Fruit fly (Drosophila melanogaster): ENCODE results near the gene CG12301.

Gene CG12301

DNA sequence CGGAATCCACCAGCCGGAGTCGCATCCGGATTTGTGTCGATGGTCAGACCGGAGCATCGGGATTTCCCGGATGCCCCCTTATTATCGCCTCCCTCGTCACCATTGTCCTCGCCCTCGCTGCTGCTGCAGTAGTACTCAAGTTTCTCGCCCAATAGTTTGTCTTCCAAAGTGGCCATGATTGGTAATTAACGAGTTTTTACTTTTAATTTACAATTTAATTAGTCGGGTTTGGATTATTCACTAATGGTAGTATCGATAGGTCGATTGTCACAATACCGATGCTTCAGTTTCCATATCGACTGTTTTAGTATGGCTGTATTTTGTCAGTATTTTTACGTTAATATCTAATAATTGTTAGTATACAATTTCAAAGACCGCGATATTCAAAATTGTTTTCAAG lies 29.5 kb downstream of the CG12301 start, which contains the start of gene CG7650:
CG7650 (minus strand) TSS at position 278 of the 400 bp plus-strand sequence.
- TF ChIP-seq CG3919 (GFP tag; optimal IDR thresholded peaks at IDR 0.05) (no peak), Sox14 (GFP tag; optimal IDR thresholded peaks at IDR 0.05) (peak; percentile 3), CG11762 (GFP tag; optimal IDR thresholded peaks at IDR 0.05; ENCODE audit: insufficient read depth) (no peak), Eip75B (GFP tag; optimal IDR thresholded peaks at IDR 0.05) (no peak), CG1621 (tag; optimal IDR thresholded peaks at IDR 0.05) (peak; percentile 86)

DNA sequence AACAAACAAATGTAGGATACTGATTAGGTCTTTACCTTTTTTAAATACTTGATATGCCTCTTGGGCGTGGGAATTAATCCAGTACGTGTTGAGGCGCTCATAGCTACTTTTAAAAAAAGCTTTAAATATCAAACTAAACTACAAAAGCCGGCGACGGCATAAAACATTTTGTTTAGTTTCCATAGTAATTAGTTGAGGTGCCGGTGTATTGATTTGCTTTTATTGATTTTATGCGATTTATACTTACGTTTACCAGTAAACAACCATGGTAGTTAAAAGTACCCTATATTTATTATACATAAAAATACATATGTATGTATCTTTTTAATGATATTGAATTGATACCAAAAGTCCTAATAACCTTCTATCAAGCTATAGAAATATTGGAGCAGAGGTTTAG lies 32.1 kb downstream of the CG12301 start, which contains the start of gene CG13449:
CG13449 (minus strand) TSS at position 101 of the 400 bp plus-strand sequence.
- TF ChIP-seq salr (GFP tag; optimal IDR thresholded peaks at IDR 0.05) (no peak), topi (GFP tag; optimal IDR thresholded peaks at IDR 0.05) (no peak), CG3919 (GFP tag; optimal IDR thresholded peaks at IDR 0.05) (no peak), Hr38 (GFP tag; optimal IDR thresholded peaks at IDR 0.05) (no peak), CG11294 (GFP tag; IDR thresholded peaks at IDR 0.05) (no peak), CG6808 (GFP tag; optimal IDR thresholded peaks at IDR 0.05) (no peak), lz (GFP tag; optimal IDR thresholded peaks at IDR 0.05) (no peak), CG31627 (GFP tag; optimal IDR thresholded peaks at IDR 0.05) (no peak), Ets96B (tag; optimal IDR thresholded peaks at IDR 0.05) (no peak), CG3032 (tag; optimal IDR thresholded peaks at IDR 0.05) (no peak), Lpt (GFP tag; optimal IDR thresholded peaks at IDR 0.05) (no peak), dsx (GFP tag; optimal IDR thresholded peaks at IDR 0.05; ENCODE audit: poor library complexity, severe bottlenecking) (no peak), fd85E (GFP tag; optimal IDR thresholded peaks at IDR 0.05) (no peak), fkh (GFP tag; optimal IDR thresholded peaks at IDR 0.05) (no peak), spab (GFP tag; optimal IDR thresholded peaks at IDR 0.05) (no peak), achi (GFP tag; optimal IDR thresholded peaks at IDR 0.05) (no peak), CG1621 (tag; optimal IDR thresholded peaks at IDR 0.05) (no peak), CG16779 (tag; optimal IDR thresholded peaks at IDR 0.05) (no peak), net (GFP tag; optimal IDR thresholded peaks at IDR 0.05) (no peak)

dm6 chr3L:15616490-15616889 lies 35.9 kb downstream of the CG12301 start:
- no peak for TF ChIP-seq Sox14 (GFP tag; optimal IDR thresholded peaks at IDR 0.05)
- TF ChIP-seq CG6163 (GFP tag; IDR thresholded peaks at IDR 0.05), result no peak
- TF ChIP-seq eg (GFP tag; IDR thresholded peaks at IDR 0.05), result no peak
- no peak for TF ChIP-seq Lpt (GFP tag; optimal IDR thresholded peaks at IDR 0.05)
- no peak for TF ChIP-seq CG1621 (tag; optimal IDR thresholded peaks at IDR 0.05)

DNA sequence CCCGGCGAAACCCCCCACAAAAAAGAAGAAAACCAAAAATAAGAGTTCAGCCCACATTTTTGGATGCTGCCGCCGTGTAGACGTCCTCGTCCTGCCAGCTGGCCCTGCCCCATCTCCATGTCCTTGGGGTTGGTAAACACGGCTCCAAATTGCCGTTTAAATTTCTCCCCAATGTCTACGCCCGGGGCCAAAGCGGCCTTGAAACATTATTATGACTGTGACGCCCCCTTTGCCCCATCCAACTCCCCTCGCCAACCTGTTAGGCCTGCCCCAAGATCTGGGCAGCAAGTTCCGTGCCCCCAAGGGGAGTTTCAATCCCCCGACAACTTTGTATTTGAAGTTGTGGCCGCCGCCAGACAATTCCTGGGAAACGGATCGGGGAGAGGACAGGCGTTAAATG lies 36.3 kb downstream of the CG12301 start:
- TF ChIP-seq cyc (GFP tag; optimal IDR thresholded peaks at IDR 0.05), result no peak

DNA sequence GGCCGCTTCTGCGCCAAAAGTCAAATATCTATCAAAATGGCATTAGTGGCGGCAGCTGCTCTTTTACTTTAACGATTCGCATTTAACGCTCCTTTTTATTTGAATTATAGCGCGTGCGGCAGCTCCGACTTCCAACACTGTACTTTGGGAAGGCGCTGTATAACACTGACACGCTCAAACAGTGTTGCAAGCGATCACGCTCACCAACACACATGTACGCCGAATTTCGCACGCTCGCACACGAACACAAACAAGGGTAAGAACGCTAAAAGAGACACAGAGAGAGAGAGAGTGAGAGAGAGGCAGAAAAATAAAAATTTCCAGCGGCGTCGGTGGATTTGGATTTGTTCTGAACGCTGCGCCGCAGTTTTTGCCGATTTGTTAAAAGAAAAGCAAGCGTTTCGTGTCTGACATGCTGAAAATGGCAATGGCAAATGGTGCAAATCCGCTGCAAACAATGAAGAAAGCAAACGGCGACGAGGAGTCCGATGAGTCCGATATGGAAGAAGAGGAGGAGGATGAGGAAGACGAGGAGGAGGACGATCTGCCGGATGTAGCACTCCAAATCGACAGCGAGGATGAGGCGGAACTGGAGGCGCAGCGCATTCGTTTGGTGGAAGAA lies 39.1 kb downstream of the CG12301 start, which contains the start of gene Phs:
Phs (plus strand) TSS at position 276 of the 622 bp plus-strand sequence.
- TF ChIP-seq CG4318 (GFP tag; optimal IDR thresholded peaks at IDR 0.05) (no peak), cyc (GFP tag; optimal IDR thresholded peaks at IDR 0.05) (peak; percentile 87), Smox (GFP tag; optimal IDR thresholded peaks at IDR 0.05) (peak; percentile 58), CG6808 (GFP tag; optimal IDR thresholded peaks at IDR 0.05) (peak; percentile 41), Eip93F (GFP tag; optimal IDR thresholded peaks at IDR 0.05) (no peak), CG11762 (GFP tag; optimal IDR thresholded peaks at IDR 0.05; ENCODE audit: insufficient read depth) (no peak), Sox14 (GFP tag; optimal IDR thresholded peaks at IDR 0.05) (peak; percentile 86), acj6 (GFP tag; optimal IDR thresholded peaks at IDR 0.05) (peak; percentile 61), Met (GFP tag; optimal IDR thresholded peaks at IDR 0.05) (peak; percentile 77), svp (GFP tag) (peak; percentile 85), CG8632 (GFP tag; optimal IDR thresholded peaks at IDR 0.05) (peak; percentile 15), CG6276 (GFP tag; optimal IDR thresholded peaks at IDR 0.05) (no peak), Blimp-1 (GFP tag; optimal IDR thresholded peaks at IDR 0.05) (peak; percentile 50), CG34406 (GFP tag; optimal IDR thresholded peaks at IDR 0.05) (peak; percentile 0), fkh (GFP tag; optimal IDR thresholded peaks at IDR 0.05) (peak; percentile 57), dac (GFP tag; optimal IDR thresholded peaks at IDR 0.05) (peak; percentile 41), topi (GFP tag; optimal IDR thresholded peaks at IDR 0.05) (peak; percentile 85), dsx (GFP tag; optimal IDR thresholded peaks at IDR 0.05; ENCODE audit: poor library complexity, severe bottlenecking) (peak; percentile 72), OdsH (GFP tag; optimal IDR thresholded peaks at IDR 0.05) (peak; percentile 72), Ets21C (GFP tag; optimal IDR thresholded peaks at IDR 0.05) (peak; percentile 63), achi (GFP tag; optimal IDR thresholded peaks at IDR 0.05) (peak; percentile 68), vri (GFP tag; optimal IDR thresholded peaks at IDR 0.05) (peak; percentile 81), pdm3 (GFP tag; optimal IDR thresholded peaks at IDR 0.05) (peak; percentile 74), CG8119 (GFP tag; IDR thresholded peaks at IDR 0.05) (no peak), Ets96B (tag; optimal IDR thresholded peaks at IDR 0.05) (peak; percentile 26), CG16779 (tag; optimal IDR thresholded peaks at IDR 0.05) (peak; percentile 29), Eip75B (GFP tag; optimal IDR thresholded peaks at IDR 0.05) (peak; percentile 70)

Data from whole organism, prepupa.